Worm (Caenorhabditis elegans) whole organism, L1 larva: ENCODE results near the gene C09G1.4.

Experiments
- C04F5.9 ChIP-seq: sonication (generic microtip); optimal IDR thresholded peaks from 2 replicates; lab custom pipeline; 2016; ENCODE audit warnings: missing genetic modification characterization, missing compliant biosample characterization
- C16A3.4 ChIP-seq: fragments of 150-350 bp; optimal IDR thresholded peaks from 2 replicates; lab custom pipeline; 2014; ENCODE audit warnings: missing biosample characterization, missing genetic modification characterization
- C34B4.2 ChIP-seq: sonication (generic microtip); optimal IDR thresholded peaks from 2 replicates; lab custom pipeline; 2017; ENCODE audit warnings: mild to moderate bottlenecking, missing genetic modification characterization, missing compliant biosample characterization
- aly-2 ChIP-seq: fragments of 150-350 bp; optimal IDR thresholded peaks from 2 replicates; lab custom pipeline; 2014; ENCODE audit warnings: missing biosample characterization, missing genetic modification characterization
- ceh-63 ChIP-seq: fragments of 200-800 bp; sonication (Bioruptor generic); optimal IDR thresholded peaks from 2 replicates; lab custom pipeline; 2018; ENCODE audit warnings: mild to moderate bottlenecking, missing genetic modification characterization, missing compliant biosample characterization
- ceh-8 ChIP-seq: fragments of 200-800 bp; sonication (Bioruptor generic); optimal IDR thresholded peaks from 2 replicates; lab custom pipeline; 2018; ENCODE audit warnings: mild to moderate bottlenecking, missing genetic modification characterization, moderate library complexity, missing compliant biosample characterization
- ceh-88 ChIP-seq: fragments of 200-800 bp; sonication (Bioruptor generic); IDR thresholded peaks from 2 replicates; pipeline ENCODE4 v1.3.6; 2022; ENCODE audit warnings: missing genetic modification characterization, missing compliant biosample characterization
- ceh-90 ChIP-seq: sonication (generic microtip); optimal IDR thresholded peaks from 2 replicates; lab custom pipeline; 2016; ENCODE audit warnings: missing genetic modification characterization, missing compliant biosample characterization
- ces-1 ChIP-seq: fragments of 150-350 bp; optimal IDR thresholded peaks from 2 replicates; lab custom pipeline; 2014; ENCODE audit warnings: missing biosample characterization, missing genetic modification reagents, missing genetic modification characterization
- dpl-1 ChIP-seq, 3 experiments: fragments of 150-350 bp in 2 of 3; sonication (generic microtip) in 1 of 3; optimal IDR thresholded peaks; 2 replicates each; lab custom pipeline; 2014 to 2017; ENCODE audit warnings: missing biosample characterization in 3 of 3, missing genetic modification characterization in 3 of 3, missing genetic modification reagents in 3 of 3
- dsc-1 ChIP-seq: sonication (generic microtip); optimal IDR thresholded peaks from 2 replicates; lab custom pipeline; 2016; ENCODE audit warnings: mild to moderate bottlenecking, missing genetic modification characterization, missing compliant biosample characterization
- efl-1 ChIP-seq, 4 experiments: fragments of 150-350 bp; optimal IDR thresholded peaks in 3 of 4; peaks in 1 of 4; 1 replicate in 1 of 4; 2 replicates in 3 of 4; lab custom pipeline; 2014; ENCODE audit warnings: missing biosample characterization in 2 of 4, missing genetic modification characterization in 2 of 4, missing genetic modification reagents in 2 of 4
- efl-3 ChIP-seq: fragments of 200-800 bp; sonication (Bioruptor generic); optimal IDR thresholded peaks from 2 replicates; lab custom pipeline; 2018; ENCODE audit warnings: mild to moderate bottlenecking, missing genetic modification characterization, missing compliant biosample characterization
- egl-27 ChIP-seq, 2 experiments: fragments of 150-350 bp in 1 of 2; sonication (generic microtip); optimal IDR thresholded peaks; 3 replicates each; lab custom pipeline; 2017 to 2018; ENCODE audit warnings: missing biosample characterization in 2 of 2, missing genetic modification characterization in 2 of 2, missing genetic modification reagents in 2 of 2
- elt-3 ChIP-seq, 6 experiments: fragments of 150-350 bp in 1 of 6; sonication (generic microtip); optimal IDR thresholded peaks; 2 replicates each; lab custom pipeline; 2017 to 2018; ENCODE audit warnings: missing biosample characterization in 6 of 6, missing genetic modification characterization in 6 of 6, inconsistent platforms in 1 of 6
- fkh-10 ChIP-seq: sonication (generic microtip); optimal IDR thresholded peaks from 2 replicates; lab custom pipeline; 2017; ENCODE audit warnings: missing biosample characterization, missing genetic modification reagents, missing genetic modification characterization
- fkh-4 ChIP-seq: sonication (generic microtip); optimal IDR thresholded peaks from 2 replicates; lab custom pipeline; 2016; ENCODE audit warnings: missing compliant biosample characterization, missing genetic modification characterization, borderline replicate concordance
- fkh-8 ChIP-seq: sonication (generic microtip); optimal IDR thresholded peaks from 2 replicates; lab custom pipeline; 2016; ENCODE audit warnings: mild to moderate bottlenecking, missing genetic modification characterization, missing compliant biosample characterization
- fos-1 ChIP-seq: fragments of 150-350 bp; optimal IDR thresholded peaks from 2 replicates; lab custom pipeline; 2014; ENCODE audit warnings: missing biosample characterization, missing genetic modification characterization
- grh-1 ChIP-seq: fragments of 200-800 bp; sonication (Bioruptor generic); IDR thresholded peaks from 2 replicates; pipeline ENCODE4 v1.3.6; 2022; ENCODE audit warnings: missing genetic modification reagents, missing genetic modification characterization, missing compliant biosample characterization
- hlh-17 ChIP-seq: fragments of 200-800 bp; sonication (Bioruptor generic); optimal IDR thresholded peaks from 2 replicates; lab custom pipeline; 2018; ENCODE audit warnings: missing genetic modification characterization, mild to moderate bottlenecking, missing compliant biosample characterization, moderate library complexity, borderline replicate concordance
- hlh-4 ChIP-seq: sonication (generic microtip); optimal IDR thresholded peaks from 2 replicates; lab custom pipeline; 2016; ENCODE audit warnings: mild to moderate bottlenecking, missing genetic modification characterization, missing compliant biosample characterization
- hpl-2 ChIP-seq: fragments of 150-350 bp; optimal IDR thresholded peaks from 2 replicates; lab custom pipeline; 2014; ENCODE audit warnings: missing biosample characterization, missing genetic modification reagents, missing genetic modification characterization
- isw-1 ChIP-seq: fragments of 200-800 bp; sonication (Bioruptor generic); IDR thresholded peaks from 2 replicates; pipeline ENCODE4 v1.3.6; 2022; ENCODE audit warnings: missing genetic modification characterization, missing compliant biosample characterization
- lin-35 ChIP-seq, 2 experiments: fragments of 150-350 bp; optimal IDR thresholded peaks; 2 replicates each; lab custom pipeline; 2014; ENCODE audit warnings: missing biosample characterization in 2 of 2, missing genetic modification characterization in 2 of 2, missing genetic modification reagents in 2 of 2
- lir-3 ChIP-seq: sonication (generic microtip); optimal IDR thresholded peaks from 2 replicates; lab custom pipeline; 2016; ENCODE audit warnings: mild to moderate bottlenecking, missing genetic modification characterization, moderate library complexity, missing compliant biosample characterization; ENCODE audit not compliant: poor library complexity
- lsy-2 ChIP-seq, 2 experiments: fragments of 150-350 bp; optimal IDR thresholded peaks; 2 replicates each; lab custom pipeline; 2014; ENCODE audit warnings: missing biosample characterization in 2 of 2, missing genetic modification characterization in 2 of 2
- mab-9 ChIP-seq: fragments of 200-800 bp; sonication (Bioruptor generic); IDR thresholded peaks from 2 replicates; pipeline ENCODE4 v1.3.6; 2022; ENCODE audit warnings: missing genetic modification reagents, missing genetic modification characterization, missing compliant biosample characterization
- mdl-1 ChIP-seq, 2 experiments: fragments of 150-350 bp; optimal IDR thresholded peaks; 2 replicates each; lab custom pipeline; 2014 to 2017; ENCODE audit warnings: missing biosample characterization in 2 of 2, missing genetic modification characterization in 2 of 2, inconsistent platforms in 1 of 2
- mef-2 ChIP-seq: fragments of 150-350 bp; optimal IDR thresholded peaks from 2 replicates; lab custom pipeline; 2014; ENCODE audit warnings: missing biosample characterization, missing genetic modification characterization
- nhr-11 ChIP-seq: fragments of 150-350 bp; optimal IDR thresholded peaks from 2 replicates; lab custom pipeline; 2014; ENCODE audit warnings: missing biosample characterization, missing genetic modification characterization
- nhr-19 ChIP-seq: fragments of 200-800 bp; sonication (Bioruptor generic); conservative IDR thresholded peaks from 2 replicates; pipeline ENCODE4 v1.3.6; 2022; ENCODE audit warnings: missing genetic modification characterization, missing compliant biosample characterization
- nhr-20 ChIP-seq: sonication (generic microtip); optimal IDR thresholded peaks from 2 replicates; lab custom pipeline; 2016; ENCODE audit warnings: mild to moderate bottlenecking, missing genetic modification characterization, missing compliant biosample characterization
- nhr-28 ChIP-seq: fragments of 150-350 bp; optimal IDR thresholded peaks from 2 replicates; lab custom pipeline; 2014; ENCODE audit warnings: missing biosample characterization, missing genetic modification characterization
- nhr-71 ChIP-seq: sonication (generic microtip); optimal IDR thresholded peaks from 2 replicates; lab custom pipeline; 2016; ENCODE audit warnings: mild to moderate bottlenecking, missing genetic modification characterization, moderate library complexity, missing compliant biosample characterization
- nhr-76 ChIP-seq: sonication (generic microtip); optimal IDR thresholded peaks from 2 replicates; lab custom pipeline; 2017; ENCODE audit warnings: missing biosample characterization, missing genetic modification characterization
- nhr-85 ChIP-seq: sonication (generic microtip); peaks from one replicate; lab custom pipeline; 2016; ENCODE audit warnings: missing genetic modification characterization, inconsistent platforms, missing compliant biosample characterization
- pax-3 ChIP-seq: fragments of 200-800 bp; sonication (Bioruptor generic); optimal IDR thresholded peaks from 2 replicates; lab custom pipeline; 2018; ENCODE audit warnings: mild to moderate bottlenecking, missing genetic modification characterization, moderate library complexity, missing compliant biosample characterization
- skn-1 ChIP-seq: fragments of 150-350 bp; optimal IDR thresholded peaks from 2 replicates; lab custom pipeline; 2014; ENCODE audit warnings: missing biosample characterization, missing genetic modification characterization
- snpc-4 ChIP-seq: fragments of 150-350 bp; optimal IDR thresholded peaks from 2 replicates; lab custom pipeline; 2014; ENCODE audit warnings: missing biosample characterization, missing genetic modification characterization
- snu-23 ChIP-seq: sonication (generic microtip); optimal IDR thresholded peaks from 2 replicates; lab custom pipeline; 2016; ENCODE audit warnings: missing genetic modification characterization, missing compliant biosample characterization
- tbx-2 ChIP-seq: sonication (generic microtip); optimal IDR thresholded peaks from 2 replicates; lab custom pipeline; 2016; ENCODE audit warnings: missing genetic modification characterization, missing compliant biosample characterization
- unc-62 ChIP-seq: fragments of 150-350 bp; optimal IDR thresholded peaks from 2 replicates; lab custom pipeline; 2014; ENCODE audit warnings: missing biosample characterization, missing genetic modification reagents, missing genetic modification characterization
- unc-86 ChIP-seq: sonication (generic microtip); optimal IDR thresholded peaks from 2 replicates; lab custom pipeline; 2016; ENCODE audit warnings: missing genetic modification characterization, missing compliant biosample characterization
- unc-98 ChIP-seq: fragments of 200-800 bp; sonication (Bioruptor generic); IDR thresholded peaks from 2 replicates; pipeline ENCODE4 v1.3.6; 2022; ENCODE audit warnings: missing genetic modification characterization, missing compliant biosample characterization
- vab-15 ChIP-seq: sonication (generic microtip); optimal IDR thresholded peaks from 2 replicates; lab custom pipeline; 2017; ENCODE audit warnings: missing genotype, mild to moderate bottlenecking, missing genetic modification characterization, missing compliant biosample characterization
- zag-1 ChIP-seq: fragments of 150-350 bp; optimal IDR thresholded peaks from 2 replicates; lab custom pipeline; 2014; ENCODE audit warnings: missing biosample characterization, missing genetic modification characterization
- ztf-11 ChIP-seq, 2 experiments: sonication (generic microtip); optimal IDR thresholded peaks; 2 replicates each; lab custom pipeline; 2016 to 2017; ENCODE audit warnings: missing genetic modification characterization in 2 of 2, missing biosample characterization in 1 of 2, missing compliant biosample characterization in 1 of 2

The C09G1.4 gene

DNA sequence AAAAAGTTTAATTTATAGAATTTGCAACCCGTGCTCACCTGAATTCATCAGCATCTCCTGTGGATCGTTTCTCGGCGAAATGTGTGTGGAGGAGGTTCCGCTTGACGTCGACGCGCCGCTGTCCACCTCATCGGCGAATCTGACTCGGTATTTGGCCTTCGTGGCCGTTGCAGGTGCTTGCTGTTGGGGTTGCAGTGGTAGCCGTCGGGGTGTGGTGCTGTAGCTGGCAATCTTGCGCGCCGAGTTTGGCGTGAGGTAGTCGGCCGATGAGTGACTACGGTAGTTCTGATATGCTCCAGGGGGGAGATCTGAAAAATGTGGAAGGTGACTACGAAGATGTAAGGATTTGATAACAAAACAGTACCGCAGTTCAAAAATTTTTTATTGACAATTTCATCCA is 13.6 kb downstream of the C09G1.4 start:
- no peak for TF ChIP-seq mef-2 (tag; lab: Kevin White, UChicago)
- TF ChIP-seq nhr-11 (tag; lab: Kevin White, UChicago): no peak
- no peak for TF ChIP-seq zag-1 (tag; lab: Kevin White, UChicago)
- TF ChIP-seq C04F5.9 (tag; lab: Kevin White, UChicago): no peak
- no peak for TF ChIP-seq efl-3 (GFP tag; lab: Kevin White, UChicago)
- no peak for TF ChIP-seq lir-3 (tag; lab: Kevin White, UChicago)
- TF ChIP-seq nhr-76 (tag; lab: Kevin White, UChicago): no peak
- no peak for TF ChIP-seq C34B4.2
- TF ChIP-seq unc-86 (tag; lab: Kevin White, UChicago): no peak
- TF ChIP-seq snu-23 (GFP tag; lab: Kevin White, UChicago): no peak

- no peak for TF ChIP-seq tbx-2 (tag; lab: Kevin White, UChicago)
- TF ChIP-seq fkh-4 (tag; lab: Kevin White, UChicago): no peak
- TF ChIP-seq skn-1 (tag; lab: Kevin White, UChicago): no peak
- TF ChIP-seq lir-3 (tag; lab: Kevin White, UChicago): no peak
- TF ChIP-seq nhr-71: no peak
- TF ChIP-seq unc-62 (GFP tag; lab: Kevin White, UChicago): no peak
- no peak for TF ChIP-seq efl-3 (GFP tag; lab: Kevin White, UChicago)
- no peak for TF ChIP-seq ceh-90 (tag; lab: Kevin White, UChicago)
- no peak for TF ChIP-seq mef-2 (tag; lab: Kevin White, UChicago)
- TF ChIP-seq aly-2: no peak
- TF ChIP-seq efl-1 (optimal IDR thresholded peaks at IDR 0.05; lab: Kevin White, UChicago): no peak
- TF ChIP-seq efl-1 (GFP tag; optimal IDR thresholded peaks at IDR 0.05 in 1 of 2; lab: Kevin White, UChicago): no peak
- no peak for TF ChIP-seq C34B4.2
- TF ChIP-seq vab-15 (tag; lab: Kevin White, UChicago): no peak
Measured at ce11 chrX:15988577-15988976, 17.9 kb downstream of the C09G1.4 start.

- TF ChIP-seq ceh-8 (GFP tag; lab: Kevin White, UChicago) (no peak), snpc-4 (peak; percentile 2), mef-2 (tag; lab: Kevin White, UChicago) (no peak), elt-3 (tag; optimal IDR thresholded peaks at IDR 0.05; lab: Kevin White, UChicago) (no peak), hpl-2 (GFP tag; lab: Kevin White, UChicago) (no peak), dsc-1 (tag; lab: Kevin White, UChicago) (peak; percentile 82), fos-1 (tag; lab: Kevin White, UChicago) (no peak), fkh-8 (peak; percentile 52), tbx-2 (tag; lab: Kevin White, UChicago) (no peak), mab-9 (GFP tag; lab: Robert Waterston, UW) (no peak), nhr-19 (peak; percentile 15; the same call in 1 of the 2 replicates), ceh-63 (GFP tag; lab: Kevin White, UChicago) (no peak), C34B4.2 (no peak), C16A3.4 (tag; lab: Kevin White, UChicago) (peak; percentile 42), hlh-17 (GFP tag; lab: Kevin White, UChicago) (no peak), dpl-1 (GFP tag; optimal IDR thresholded peaks at IDR 0.05; lab: Kevin White, UChicago) (no peak), ces-1 (GFP tag; lab: Kevin White, UChicago) (no peak), nhr-28 (tag; lab: Kevin White, UChicago) (no peak), nhr-11 (tag; lab: Kevin White, UChicago) (peak; percentile 70), isw-1 (GFP tag; lab: Robert Waterston, UW) (no peak), hlh-4 (tag; lab: Kevin White, UChicago) (no peak), nhr-76 (tag; lab: Kevin White, UChicago) (no peak), mdl-1 (tag; optimal IDR thresholded peaks at IDR 0.05; lab: Kevin White, UChicago) (no peak), ztf-11 (tag; optimal IDR thresholded peaks at IDR 0.05; lab: Kevin White, UChicago) (no peak), ceh-88 (GFP tag; lab: Robert Waterston, UW) (0 out of 2 replicates have a peak, but pooled peaks have one; percentile 12), pax-3 (tag; lab: Kevin White, UChicago) (no peak), nhr-85 (tag; lab: Kevin White, UChicago) (peak; percentile 40), unc-98 (GFP tag; lab: Robert Waterston, UW) (no peak), lin-35 (GFP tag; optimal IDR thresholded peaks at IDR 0.05; lab: Kevin White, UChicago) (peak in 1 of 2 experiments; percentile 23), grh-1 (GFP tag; lab: Robert Waterston, UW) (no peak), nhr-20 (peak; percentile 23), egl-27 (tag; optimal IDR thresholded peaks at IDR 0.05; lab: Kevin White, UChicago) (no peak), lsy-2 (tag; optimal IDR thresholded peaks at IDR 0.05; lab: Kevin White, UChicago) (no peak), fkh-10 (GFP tag; lab: Kevin White, UChicago) (peak; percentile 55)
Measured at ce11 chrX:15983288-15983687, 23.1 kb downstream of the C09G1.4 start.
